Worm (Caenorhabditis elegans) whole organism, young adult: ENCODE results near the gene syf-2.
A peak's percentile ranks its signal among the peaks of the same experiment; 100 is the strongest.

Source experiments
- F33H1.4 ChIP-seq: fragments of 200-800 bp; sonication (Bioruptor generic); IDR thresholded peaks from 2 replicates; pipeline ENCODE4 v1.3.6; 2022; ENCODE audit warnings: missing genetic modification reagents, missing genetic modification characterization, missing compliant biosample characterization
- K11D2.4 ChIP-seq: fragments of 200-800 bp; sonication (Bioruptor generic); IDR thresholded peaks from 2 replicates; pipeline ENCODE4 v1.3.6; 2022; ENCODE audit warnings: missing genetic modification reagents, missing genetic modification characterization, missing compliant biosample characterization
- T07F8.4 ChIP-seq: sonication (generic microtip); optimal IDR thresholded peaks from 2 replicates; lab custom pipeline; 2016; ENCODE audit warnings: mild to moderate bottlenecking, missing genetic modification characterization, moderate library complexity, missing compliant biosample characterization
- Y53G8AR.9 ChIP-seq: fragments of 200-800 bp; sonication (Bioruptor generic); conservative IDR thresholded peaks from 2 replicates; pipeline ENCODE4 v1.3.6; 2022; ENCODE audit warnings: missing genetic modification reagents, missing genetic modification characterization, missing compliant biosample characterization
- Y79H2A.3 ChIP-seq: fragments of 200-800 bp; sonication (Bioruptor generic); conservative IDR thresholded peaks from 2 replicates; pipeline ENCODE4 v1.3.6; 2022; ENCODE audit warnings: missing genetic modification reagents, missing genetic modification characterization, missing compliant biosample characterization
- attf-6 ChIP-seq: fragments of 200-800 bp; sonication (Bioruptor generic); IDR thresholded peaks from 2 replicates; pipeline ENCODE4 v1.3.6; 2022; ENCODE audit warnings: missing genetic modification reagents, missing genetic modification characterization, missing compliant biosample characterization
- dpl-1 ChIP-seq: fragments of 150-350 bp; optimal IDR thresholded peaks from 2 replicates; lab custom pipeline; 2014; ENCODE audit warnings: missing biosample characterization, missing genetic modification reagents, missing genetic modification characterization
- gei-17 ChIP-seq: fragments of 200-800 bp; sonication (Bioruptor generic); optimal IDR thresholded peaks from 2 replicates; lab custom pipeline; 2018; ENCODE audit warnings: mild to moderate bottlenecking, missing genetic modification characterization, missing compliant biosample characterization
- hlh-26 ChIP-seq: fragments of 200-800 bp; sonication (Bioruptor generic); conservative IDR thresholded peaks from 2 replicates; pipeline ENCODE4 v1.3.6; 2022; ENCODE audit warnings: missing genetic modification reagents, missing genetic modification characterization, missing compliant biosample characterization
- hrde-1 ChIP-seq: sonication (generic microtip); optimal IDR thresholded peaks from 2 replicates; lab custom pipeline; 2016; ENCODE audit warnings: missing genetic modification characterization, mild to moderate bottlenecking, missing compliant biosample characterization, moderate library complexity, missing genotype, missing genetic modification reagents, borderline replicate concordance
- hsf-1 ChIP-seq: fragments of 200-800 bp; sonication (Bioruptor generic); IDR thresholded peaks from 2 replicates; pipeline ENCODE4 v1.3.6; 2022; ENCODE audit warnings: missing genetic modification reagents, missing genetic modification characterization, missing compliant biosample characterization
- lag-1 ChIP-seq: fragments of 200-800 bp; sonication (Bioruptor generic); IDR thresholded peaks from 2 replicates; pipeline ENCODE4 v1.3.6; 2022; ENCODE audit warnings: missing genetic modification reagents, missing genetic modification characterization, missing compliant biosample characterization
- let-526 ChIP-seq: fragments of 200-800 bp; sonication (Bioruptor generic); IDR thresholded peaks from 2 replicates; pipeline ENCODE4 v1.3.6; 2022; ENCODE audit warnings: missing genetic modification reagents, missing genetic modification characterization, missing compliant biosample characterization
- lin-40 ChIP-seq: sonication (generic microtip); optimal IDR thresholded peaks from 2 replicates; lab custom pipeline; 2016; ENCODE audit warnings: missing genetic modification characterization, mild to moderate bottlenecking, missing compliant biosample characterization, missing genotype, missing genetic modification reagents
- madf-6 ChIP-seq: fragments of 200-800 bp; sonication (Bioruptor generic); IDR thresholded peaks from 2 replicates; pipeline ENCODE4 v1.3.6; 2022; ENCODE audit warnings: missing genetic modification reagents, missing genetic modification characterization, missing compliant biosample characterization
- mcd-1 ChIP-seq: fragments of 200-800 bp; sonication (Bioruptor generic); IDR thresholded peaks from 2 replicates; pipeline ENCODE4 v1.3.6; 2022; ENCODE audit warnings: missing genetic modification reagents, missing genetic modification characterization, missing compliant biosample characterization
- mel-28 ChIP-seq: sonication (generic microtip); optimal IDR thresholded peaks from 2 replicates; lab custom pipeline; 2016; ENCODE audit warnings: borderline replicate concordance, mild to moderate bottlenecking, missing genetic modification characterization, missing compliant biosample characterization
- pbrm-1 ChIP-seq: fragments of 200-800 bp; sonication (Bioruptor generic); IDR thresholded peaks from 2 replicates; pipeline ENCODE4 v1.3.6; 2022; ENCODE audit warnings: missing genetic modification reagents, missing genetic modification characterization, missing compliant biosample characterization
- rec-8 ChIP-seq, 2 experiments: sonication (generic microtip); optimal IDR thresholded peaks; 2 replicates each; lab custom pipeline; 2016; ENCODE audit warnings: mild to moderate bottlenecking in 2 of 2, missing genetic modification characterization in 2 of 2, missing genetic modification reagents in 2 of 2, missing genotype in 2 of 2, missing biosample characterization in 1 of 2, missing compliant biosample characterization in 1 of 2, moderate library complexity in 1 of 2
- rpc-1 ChIP-seq, 2 experiments: fragments of 150-350 bp in 1 of 2; sonication (generic microtip) in 1 of 2; optimal IDR thresholded peaks; 2 replicates each; lab custom pipeline; 2014 to 2018; ENCODE audit warnings: missing biosample characterization in 1 of 2, missing genetic modification characterization in 1 of 2, missing genetic modification reagents in 1 of 2, missing genotype in 1 of 2
- sdz-38 ChIP-seq: sonication (generic microtip); optimal IDR thresholded peaks from 2 replicates; lab custom pipeline; 2016; ENCODE audit warnings: missing genotype, missing genetic modification characterization, missing compliant biosample characterization
- snpc-1.1 ChIP-seq: sonication (generic microtip); optimal IDR thresholded peaks from 2 replicates; lab custom pipeline; 2017; ENCODE audit warnings: missing genetic modification characterization, mild to moderate bottlenecking, missing compliant biosample characterization, antibody characterized with exemption, moderate library complexity, missing genotype, missing genetic modification reagents; ENCODE audit not compliant: insufficient read depth
- snpc-4 ChIP-seq, 5 experiments: fragments of 150-350 bp in 1 of 5; sonication (generic microtip) in 4 of 5; optimal IDR thresholded peaks; 2 replicates each; lab custom pipeline; 2014 to 2018; ENCODE audit warnings: missing genetic modification characterization in 5 of 5, missing biosample characterization in 3 of 5, antibody characterized with exemption in 2 of 5, mild to moderate bottlenecking in 2 of 5, missing compliant biosample characterization in 2 of 5, missing genotype in 2 of 5, moderate library complexity in 2 of 5, missing genetic modification reagents in 1 of 5
- tbx-9 ChIP-seq: sonication (generic microtip); optimal IDR thresholded peaks from 2 replicates; lab custom pipeline; 2016; ENCODE audit warnings: borderline replicate concordance, missing genetic modification characterization, inconsistent platforms, missing compliant biosample characterization
- unc-130 ChIP-seq: sonication (generic microtip); optimal IDR thresholded peaks from 2 replicates; lab custom pipeline; 2016; ENCODE audit warnings: missing genetic modification reagents, missing genetic modification characterization, missing compliant biosample characterization
- unc-62 ChIP-seq: fragments of 150-350 bp; optimal IDR thresholded peaks from 2 replicates; lab custom pipeline; 2014; ENCODE audit warnings: missing biosample characterization, missing genetic modification reagents, missing genetic modification characterization
- zfh-2 ChIP-seq: fragments of 200-800 bp; sonication (Bioruptor generic); conservative IDR thresholded peaks from 2 replicates; pipeline ENCODE4 v1.3.6; 2022; ENCODE audit warnings: missing genetic modification reagents, missing genetic modification characterization, missing compliant biosample characterization
- ztf-22 ChIP-seq: fragments of 200-800 bp; sonication (Bioruptor generic); optimal IDR thresholded peaks from 2 replicates; lab custom pipeline; 2018; ENCODE audit warnings: mild to moderate bottlenecking, missing genetic modification characterization, moderate library complexity, missing compliant biosample characterization
- ztf-26 ChIP-seq: sonication (generic microtip); optimal IDR thresholded peaks from 2 replicates; lab custom pipeline; 2017; ENCODE audit warnings: missing genetic modification characterization, missing compliant biosample characterization
- ztf-28 ChIP-seq: fragments of 200-800 bp; sonication (Bioruptor generic); IDR thresholded peaks from 2 replicates; pipeline ENCODE4 v1.3.6; 2022; ENCODE audit warnings: missing genetic modification reagents, missing genetic modification characterization, missing compliant biosample characterization
- ztf-3 ChIP-seq: fragments of 200-800 bp; sonication (Bioruptor generic); optimal IDR thresholded peaks from 2 replicates; lab custom pipeline; 2018; ENCODE audit warnings: mild to moderate bottlenecking, missing genetic modification characterization, missing compliant biosample characterization

The syf-2 gene

ce11 chrIII:7153747-7154238 is 8.1 kb downstream of the syf-2 start, which contains the start of gene ogt-1 (continued):
- TF ChIP-seq tbx-9 (tag; lab: Kevin White, UChicago), result no peak
- TF ChIP-seq gei-17 (GFP tag; lab: Kevin White, UChicago), result peak; percentile 32
- no peak for TF ChIP-seq snpc-4 (GFP tag; optimal IDR thresholded peaks at IDR 0.05; lab: Kevin White, UChicago)
- peak in 2 of 4 experiments; percentile 56 to 69 for TF ChIP-seq snpc-4 (tag; optimal IDR thresholded peaks at IDR 0.05; lab: Kevin White, UChicago)
- peak; percentile 58; the same call in 1 of the 2 replicates for TF ChIP-seq K11D2.4 (GFP tag; lab: Robert Waterston, UW)
- peak; percentile 59 for TF ChIP-seq ztf-26 (tag; lab: Kevin White, UChicago)
- TF ChIP-seq hrde-1, result no peak

DNA sequence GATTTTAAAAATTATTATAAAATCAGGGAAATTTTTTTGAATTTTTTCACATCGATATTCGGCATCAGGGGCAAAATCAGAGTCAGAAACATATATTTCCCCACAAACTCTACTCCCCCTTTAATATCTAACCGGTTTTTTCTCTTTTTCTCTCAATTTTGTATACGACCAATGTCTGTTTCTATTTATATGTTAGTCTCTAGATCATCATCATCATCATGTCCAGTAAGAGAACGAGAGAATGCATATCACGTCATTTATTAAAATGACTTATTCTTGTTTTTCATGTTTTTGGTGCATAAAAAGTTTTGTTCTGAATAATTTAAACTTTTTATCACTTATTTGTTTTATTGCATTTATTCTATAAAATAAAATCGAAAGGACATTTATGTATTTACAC is 9.3 kb downstream of the syf-2 start:
- TF ChIP-seq lag-1 (GFP tag; lab: Robert Waterston, UW) (no peak), hlh-26 (GFP tag; lab: Robert Waterston, UW) (no peak), Y79H2A.3 (no peak), F33H1.4 (GFP tag; lab: Robert Waterston, UW) (no peak), sdz-38 (no peak), pbrm-1 (no peak), hsf-1 (GFP tag; lab: Robert Waterston, UW) (no peak), zfh-2 (GFP tag; lab: Robert Waterston, UW) (no peak), unc-130 (GFP tag; lab: Kevin White, UChicago) (no peak), mel-28 (no peak), lin-40 (no peak), unc-62 (GFP tag; lab: Kevin White, UChicago) (no peak), rpc-1 (optimal IDR thresholded peaks at IDR 0.05; lab: Kevin White, UChicago) (no peak), rpc-1 (tag; optimal IDR thresholded peaks at IDR 0.05; lab: Kevin White, UChicago) (no peak), ztf-28 (GFP tag; lab: Robert Waterston, UW) (no peak), T07F8.4 (no peak)
- TF ChIP-seq, all 124 proteins: peak for 0

- TF ChIP-seq rpc-1 (optimal IDR thresholded peaks at IDR 0.05; lab: Kevin White, UChicago) (no peak), rpc-1 (tag; optimal IDR thresholded peaks at IDR 0.05; lab: Kevin White, UChicago) (no peak), attf-6 (GFP tag; lab: Robert Waterston, UW) (no peak), K11D2.4 (GFP tag; lab: Robert Waterston, UW) (no peak), ztf-22 (GFP tag; lab: Kevin White, UChicago) (no peak), snpc-1.1 (tag; lab: Kevin White, UChicago) (no peak), rec-8 (tag; optimal IDR thresholded peaks at IDR 0.05; lab: Kevin White, UChicago) (no peak), dpl-1 (GFP tag; lab: Kevin White, UChicago) (no peak)
Measured at ce11 chrIII:7150162-7150561, 11.8 kb downstream of the syf-2 start.

DNA sequence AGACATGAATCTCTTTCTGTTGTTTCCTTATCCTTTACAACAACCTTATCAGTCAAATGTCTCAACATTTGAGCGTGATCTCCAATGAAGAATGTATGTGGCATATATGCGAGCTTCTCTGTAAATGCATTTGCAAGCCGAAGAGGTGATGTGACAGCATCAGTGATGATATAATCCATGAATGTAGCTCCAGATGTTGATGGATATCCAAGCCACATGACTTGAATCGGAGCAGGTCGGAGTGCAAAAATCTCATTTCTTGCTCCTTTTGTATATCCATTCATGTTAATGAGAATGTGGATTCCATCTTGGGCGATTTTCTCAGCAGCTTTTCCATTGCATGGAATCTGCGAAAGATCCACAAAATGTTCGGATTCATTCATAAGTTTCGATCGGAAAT is 13.7 kb downstream of the syf-2 start:
- TF ChIP-seq mcd-1 (GFP tag; lab: Robert Waterston, UW), result no peak
- TF ChIP-seq Y53G8AR.9 (GFP tag; lab: Robert Waterston, UW), result no peak
- TF ChIP-seq madf-6 (GFP tag; lab: Robert Waterston, UW), result no peak
- TF ChIP-seq ztf-3 (GFP tag; lab: Kevin White, UChicago), result no peak
- TF ChIP-seq let-526 (GFP tag; lab: Robert Waterston, UW), result no peak
